Fruit fly (Drosophila melanogaster) whole organism, embryonic: Measurements from ENCODE around the gene CG18262.

Experiments used
- Abd-B ChIP-seq: fragments of 200-800 bp; sonication (Bioruptor generic); optimal IDR thresholded peaks from 2 replicates; lab custom pipeline; 2018; ENCODE audit warnings: missing biosample characterization, mild to moderate bottlenecking, missing genetic modification characterization, moderate library complexity
- CG12155 ChIP-seq: fragments of 200-800 bp; sonication (Bioruptor generic); optimal IDR thresholded peaks from 3 replicates; lab custom pipeline; 2016; ENCODE audit warnings: missing biosample characterization, missing genetic modification characterization
- CG1233 ChIP-seq: fragments of 200-800 bp; sonication (Bioruptor generic); optimal IDR thresholded peaks from 4 replicates; lab custom pipeline; 2018; ENCODE audit warnings: missing biosample characterization, mild to moderate bottlenecking, missing genetic modification characterization
- CG17186 ChIP-seq: fragments of 200-800 bp; sonication (Bioruptor generic); optimal IDR thresholded peaks from 3 replicates; lab custom pipeline; 2017; ENCODE audit warnings: missing biosample characterization, missing genetic modification reagents, missing genetic modification characterization
- CG17359 ChIP-seq: fragments of 200-800 bp; sonication (Bioruptor generic); optimal IDR thresholded peaks from 3 replicates; lab custom pipeline; 2018; ENCODE audit warnings: missing biosample characterization, mild to moderate bottlenecking, missing genetic modification characterization, moderate library complexity
- CG17612 ChIP-seq: fragments of 200-800 bp; sonication (Bioruptor generic); IDR thresholded peaks from 2 replicates; pipeline ENCODE4 v1.3.6; 2022; ENCODE audit warnings: missing biosample characterization, missing genetic modification characterization
- CG18599 ChIP-seq: fragments of 200-800 bp; sonication (Bioruptor generic); optimal IDR thresholded peaks from 3 replicates; lab custom pipeline; 2017; ENCODE audit warnings: missing biosample characterization, missing genetic modification characterization, mild to moderate bottlenecking, moderate library complexity, missing genetic modification reagents
- CG2120 ChIP-seq: fragments of 200-800 bp; sonication (Bioruptor generic); optimal IDR thresholded peaks from 3 replicates; lab custom pipeline; 2016; ENCODE audit warnings: missing biosample characterization, missing genetic modification characterization
- CG2129 ChIP-seq: fragments of 200-800 bp; sonication (Bioruptor generic); IDR thresholded peaks from 2 replicates; pipeline ENCODE4 v1.3.6; 2022; ENCODE audit warnings: missing biosample characterization, missing genetic modification characterization; ENCODE audit not compliant: partially characterized antibody
- CG30431 ChIP-seq: fragments of 200-800 bp; sonication (Bioruptor generic); optimal IDR thresholded peaks from 2 replicates; lab custom pipeline; 2017; ENCODE audit warnings: missing biosample characterization, missing genetic modification characterization
- CG32532 ChIP-seq: fragments of 200-800 bp; sonication (Bioruptor generic); IDR thresholded peaks from 2 replicates; pipeline ENCODE4 v1.3.6; 2022; ENCODE audit warnings: missing biosample characterization, missing genetic modification characterization
- CG7786 ChIP-seq: fragments of 200-800 bp; sonication (Bioruptor generic); optimal IDR thresholded peaks from 2 replicates; lab custom pipeline; 2016; ENCODE audit warnings: missing biosample characterization, missing genetic modification characterization
- CG9215 ChIP-seq: fragments of 200-800 bp; sonication (Bioruptor generic); IDR thresholded peaks from 2 replicates; pipeline ENCODE4 v1.3.6; 2022; ENCODE audit warnings: missing biosample characterization, missing genetic modification characterization
- D19B ChIP-seq: fragments of 200-800 bp; sonication (Bioruptor generic); optimal IDR thresholded peaks from 2 replicates; lab custom pipeline; 2017; ENCODE audit warnings: missing biosample characterization, mild to moderate bottlenecking, missing genetic modification characterization
- Dek ChIP-seq: fragments of 200-800 bp; sonication (Bioruptor generic); optimal IDR thresholded peaks from 3 replicates; lab custom pipeline; 2019; ENCODE audit warnings: missing biosample characterization, mild to moderate bottlenecking, missing genetic modification characterization, moderate library complexity
- Doc3 ChIP-seq: fragments of 200-800 bp; sonication (Bioruptor generic); IDR thresholded peaks from 3 replicates; pipeline ENCODE4 v1.3.6; 2022; ENCODE audit warnings: missing biosample characterization, missing genetic modification characterization; ENCODE audit not compliant: partially characterized antibody
- HHEX ChIP-seq: fragments of 200-800 bp; sonication (Bioruptor generic); optimal IDR thresholded peaks from 3 replicates; lab custom pipeline; 2017; ENCODE audit warnings: missing biosample characterization, mild to moderate bottlenecking, missing genetic modification characterization, missing genetic modification reagents
- HLH54F ChIP-seq: fragments of 200-800 bp; sonication (Bioruptor generic); optimal IDR thresholded peaks from 3 replicates; lab custom pipeline; 2016; ENCODE audit warnings: missing biosample characterization, missing genetic modification characterization
- Hsf ChIP-seq: fragments of 200-800 bp; sonication (Bioruptor generic); optimal IDR thresholded peaks from 3 replicates; lab custom pipeline; 2016; ENCODE audit warnings: missing biosample characterization, missing genetic modification characterization
- NK7.1 ChIP-seq: fragments of 200-800 bp; sonication (Bioruptor generic); optimal IDR thresholded peaks from 3 replicates; lab custom pipeline; 2016; ENCODE audit warnings: missing biosample characterization, missing genetic modification characterization
- Rx ChIP-seq: fragments of 200-800 bp; sonication (Bioruptor generic); IDR thresholded peaks from 2 replicates; pipeline ENCODE4 v1.3.6; 2022; ENCODE audit warnings: missing biosample characterization, missing genetic modification characterization
- Sin3A ChIP-seq: fragments of >200 bp; optimal IDR thresholded peaks from 2 replicates; lab custom pipeline; 2018
- Sry-β ChIP-seq: fragments of 200-800 bp; sonication (Bioruptor generic); optimal IDR thresholded peaks from 2 replicates; lab custom pipeline; 2018; ENCODE audit warnings: missing biosample characterization, mild to moderate bottlenecking, missing genetic modification characterization, moderate library complexity
- Stat92E ChIP-seq, 3 experiments: fragments of >200 bp in 2 of 3; fragments of 200-800 bp in 1 of 3; sonication (Bioruptor generic) in 1 of 3; optimal IDR thresholded peaks; 2 replicates each; lab custom pipeline; 2017 to 2019; ENCODE audit warnings: missing biosample characterization in 3 of 3, missing genetic modification characterization in 3 of 3, mild to moderate bottlenecking in 1 of 3, moderate library complexity in 1 of 3
- Taf1 ChIP-seq: fragments of 200-800 bp; sonication (Bioruptor generic); IDR thresholded peaks from 2 replicates; pipeline ENCODE4 v1.3.6; 2022; ENCODE audit warnings: missing biosample characterization, missing genetic modification characterization
- YL-1 ChIP-seq: fragments of 200-800 bp; sonication (Bioruptor generic); optimal IDR thresholded peaks from 3 replicates; lab custom pipeline; 2017; ENCODE audit warnings: missing biosample characterization, mild to moderate bottlenecking, missing genetic modification characterization
- bsh ChIP-seq, 2 experiments: fragments of 200-800 bp; sonication (Bioruptor generic); optimal IDR thresholded peaks; 2 replicates each; lab custom pipeline; 2017 to 2018; ENCODE audit warnings: mild to moderate bottlenecking in 2 of 2, missing biosample characterization in 2 of 2, missing genetic modification characterization in 2 of 2, moderate library complexity in 1 of 2
- chinmo ChIP-seq: fragments of 200-800 bp; sonication (Bioruptor generic); IDR thresholded peaks from 4 replicates; pipeline ENCODE4 v1.3.6; 2022; ENCODE audit warnings: missing biosample characterization, missing genetic modification characterization; ENCODE audit not compliant: partially characterized antibody
- crol ChIP-seq: fragments of 200-800 bp; sonication (Bioruptor generic); IDR thresholded peaks from 2 replicates; pipeline ENCODE4 v1.3.6; 2022; ENCODE audit warnings: missing biosample characterization, missing genetic modification characterization
- dmrt99B ChIP-seq: fragments of 200-800 bp; sonication (Bioruptor generic); optimal IDR thresholded peaks from 2 replicates; lab custom pipeline; 2018; ENCODE audit warnings: missing biosample characterization, mild to moderate bottlenecking, missing genetic modification characterization, moderate library complexity
- h ChIP-seq: fragments of >200 bp; optimal IDR thresholded peaks from 2 replicates; lab custom pipeline; 2017
- jigr1 ChIP-seq: fragments of 200-800 bp; sonication (Bioruptor generic); IDR thresholded peaks from 3 replicates; pipeline ENCODE4 v1.3.6; 2022; ENCODE audit warnings: missing biosample characterization, missing genetic modification characterization
- kay ChIP-seq: fragments of 200-800 bp; sonication (Bioruptor generic); optimal IDR thresholded peaks from 2 replicates; lab custom pipeline; 2016; ENCODE audit warnings: missing biosample characterization, missing genetic modification characterization
- lab ChIP-seq: fragments of 200-800 bp; sonication (Bioruptor generic); optimal IDR thresholded peaks from 3 replicates; lab custom pipeline; 2017; ENCODE audit warnings: missing biosample characterization, missing genetic modification characterization, mild to moderate bottlenecking, moderate library complexity, missing genetic modification reagents
- lilli ChIP-seq: fragments of 200-800 bp; sonication (Bioruptor generic); optimal IDR thresholded peaks from 3 replicates; lab custom pipeline; 2016; ENCODE audit warnings: missing biosample characterization, missing genetic modification characterization
- mam ChIP-seq: fragments of 200-800 bp; sonication (Bioruptor generic); optimal IDR thresholded peaks from 3 replicates; lab custom pipeline; 2016; ENCODE audit warnings: missing biosample characterization, missing genetic modification characterization
- nmo ChIP-seq: fragments of 200-800 bp; sonication (Bioruptor generic); optimal IDR thresholded peaks from 2 replicates; lab custom pipeline; 2018; ENCODE audit warnings: missing biosample characterization, mild to moderate bottlenecking, missing genetic modification characterization, moderate library complexity
- pan ChIP-seq, 4 experiments: fragments of >200 bp in 3 of 4; fragments of 200-800 bp in 1 of 4; sonication (Bioruptor generic) in 1 of 4; optimal IDR thresholded peaks in 3 of 4; IDR thresholded peaks in 1 of 4; 2 replicates each; pipeline versions ENCODE4 v1.3.6 to Lab custom; 2017 to 2022; ENCODE audit warnings: missing biosample characterization in 2 of 4, missing genetic modification characterization in 2 of 4, mixed read lengths in 1 of 4
- row ChIP-seq: fragments of 200-800 bp; sonication (Bioruptor generic); IDR thresholded peaks from 3 replicates; pipeline ENCODE4 v1.3.6; 2022; ENCODE audit warnings: missing biosample characterization, missing genetic modification characterization
- salm ChIP-seq: fragments of 200-800 bp; sonication (Bioruptor generic); optimal IDR thresholded peaks from 2 replicates; lab custom pipeline; 2018; ENCODE audit warnings: missing biosample characterization, mild to moderate bottlenecking, missing genetic modification characterization
- sens ChIP-seq: fragments of 200-800 bp; sonication (Bioruptor generic); peaks from one replicate; lab custom pipeline; 2016; ENCODE audit warnings: missing biosample characterization, missing genetic modification characterization
- sim ChIP-seq: fragments of 200-800 bp; sonication (Bioruptor generic); IDR thresholded peaks from 2 replicates; pipeline ENCODE4 v1.3.6; 2022; ENCODE audit warnings: missing biosample characterization, missing genetic modification characterization
- sr ChIP-seq: fragments of 200-800 bp; sonication (Bioruptor generic); IDR thresholded peaks from 3 replicates; pipeline ENCODE4 v1.3.6; 2022; ENCODE audit warnings: missing biosample characterization, missing genetic modification characterization
- sug ChIP-seq: fragments of 200-800 bp; optimal IDR thresholded peaks from 2 replicates; lab custom pipeline; 2019; ENCODE audit warnings: missing biosample characterization, mild to moderate bottlenecking, missing genetic modification characterization, moderate library complexity
- tgo ChIP-seq: fragments of 200-800 bp; sonication (Bioruptor generic); IDR thresholded peaks from 3 replicates; pipeline ENCODE4 v1.3.6; 2022; ENCODE audit warnings: missing biosample characterization, missing genetic modification characterization
- tup ChIP-seq: fragments of 200-800 bp; sonication (Bioruptor generic); optimal IDR thresholded peaks from 2 replicates; lab custom pipeline; 2016; ENCODE audit warnings: missing biosample characterization, mild to moderate bottlenecking, missing genetic modification characterization, moderate library complexity
- tx ChIP-seq: fragments of 200-800 bp; sonication (Bioruptor generic); optimal IDR thresholded peaks from 2 replicates; lab custom pipeline; 2016; ENCODE audit warnings: missing biosample characterization, missing genetic modification characterization
- wdn ChIP-seq: fragments of 200-800 bp; sonication (Bioruptor generic); IDR thresholded peaks from 2 replicates; pipeline ENCODE4 v1.3.6; 2022; ENCODE audit warnings: missing biosample characterization, missing genetic modification characterization
- z ChIP-seq: fragments of 200-800 bp; sonication (Bioruptor generic); IDR thresholded peaks from 3 replicates; pipeline ENCODE4 v1.3.6; 2022; ENCODE audit warnings: missing biosample characterization, missing genetic modification characterization
- zf30C ChIP-seq: fragments of 200-800 bp; sonication (Bioruptor generic); optimal IDR thresholded peaks from 3 replicates; lab custom pipeline; 2018; ENCODE audit warnings: missing biosample characterization, mild to moderate bottlenecking, missing genetic modification characterization

The CG18262 gene

DNA sequence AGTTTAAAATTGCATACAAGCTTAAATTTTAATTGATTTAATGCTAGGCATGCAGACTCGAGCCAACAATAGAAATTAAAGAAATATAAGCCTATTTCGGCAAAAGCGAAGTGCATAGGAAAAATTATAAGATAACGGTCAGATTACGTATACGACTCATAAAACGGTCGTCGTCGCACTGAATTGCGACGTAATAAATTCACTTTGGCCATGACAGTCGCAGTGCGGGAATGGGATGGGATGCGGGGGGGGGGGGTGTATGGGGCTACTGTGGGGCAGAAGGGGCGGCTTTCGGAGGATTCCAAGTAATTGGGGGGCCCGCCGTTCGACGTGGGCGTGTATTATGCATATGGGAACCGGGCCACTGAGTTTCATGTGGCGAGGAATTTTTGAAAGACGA, 41.8 kb upstream of the CG18262 start:
- no peak for TF ChIP-seq Sin3A (lab: Kevin White, UChicago)
- TF ChIP-seq crol (GFP tag; lab: Robert Waterston, UW): peak; percentile 88
- TF ChIP-seq salm: no peak
- no peak for TF ChIP-seq pan (optimal IDR thresholded peaks at IDR 0.05; lab: Kevin White, UChicago)
- peak in 1 of 2 experiments; percentile 14 for TF ChIP-seq pan (GFP tag; optimal IDR thresholded peaks at IDR 0.05 in 1 of 2, IDR thresholded peaks at IDR 0.05 in 1 of 2)
- peak; percentile 90; the same call in 2 of the 4 replicates for TF ChIP-seq chinmo
- no peak for TF ChIP-seq z
- no peak for TF ChIP-seq dmrt99B
- no peak for TF ChIP-seq CG12155 (GFP tag; lab: Kevin White, UChicago)
- TF ChIP-seq sug: peak; percentile 26
- TF ChIP-seq sr (GFP tag; lab: Robert Waterston, UW): peak; percentile 15; the same call in 1 of the 3 replicates

DNA sequence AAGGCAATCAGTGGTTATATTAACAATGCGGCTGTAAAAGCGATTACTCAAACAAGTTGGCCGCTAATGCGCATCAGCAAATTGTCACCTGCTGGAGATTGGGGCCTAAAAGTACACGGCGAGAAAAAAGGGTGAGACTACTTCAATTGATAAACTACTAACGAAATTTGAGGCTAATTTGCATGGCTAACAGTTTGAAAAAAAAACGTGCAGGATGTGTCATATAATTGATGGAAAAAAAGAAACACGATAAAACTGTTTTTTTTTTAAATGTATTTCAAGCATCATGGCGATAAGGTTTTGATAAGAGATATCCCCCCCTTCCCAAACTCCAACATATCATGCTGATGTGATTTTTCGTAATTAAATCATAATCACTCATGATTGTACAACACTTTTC, 40.0 kb upstream of the CG18262 start:
- TF ChIP-seq D19B (GFP tag; lab: Kevin White, UChicago) (peak; percentile 37), CG17359 (tag; lab: Kevin White, UChicago) (peak; percentile 6), row (GFP tag; lab: Robert Waterston, UW) (peak; percentile 66), Doc3 (GFP tag; lab: Robert Waterston, UW) (no peak), CG2120 (GFP tag; lab: Kevin White, UChicago) (peak; percentile 55), CG17186 (no peak), Dek (tag; lab: Kevin White, UChicago) (peak; percentile 26), CG2129 (GFP tag; lab: Robert Waterston, UW) (no peak), h (no peak), nmo (GFP tag; lab: Kevin White, UChicago) (peak; percentile 4), NK7.1 (GFP tag; lab: Kevin White, UChicago) (peak; percentile 11), Rx (no peak), zf30C (GFP tag; lab: Kevin White, UChicago) (no peak), HLH54F (GFP tag; lab: Kevin White, UChicago) (no peak), tx (GFP tag; lab: Kevin White, UChicago) (no peak), jigr1 (GFP tag; lab: Robert Waterston, UW) (0 out of 3 replicates have a peak, but pooled peaks have one; percentile 16), Hsf (GFP tag; lab: Kevin White, UChicago) (peak; percentile 1), sim (GFP tag; lab: Robert Waterston, UW) (no peak), wdn (GFP tag; lab: Robert Waterston, UW) (0 out of 2 replicates have a peak, but pooled peaks have one; percentile 22), bsh (GFP tag; optimal IDR thresholded peaks at IDR 0.05; lab: Kevin White, UChicago) (no peak), Abd-B (GFP tag; lab: Kevin White, UChicago) (peak; percentile 42), kay (GFP tag; lab: Kevin White, UChicago) (no peak), lab (GFP tag; lab: Kevin White, UChicago) (peak; percentile 69), CG17612 (GFP tag; lab: Robert Waterston, UW) (no peak), Sry-β (GFP tag; lab: Kevin White, UChicago) (no peak), HHEX (GFP tag; lab: Kevin White, UChicago) (peak; percentile 44), CG18599 (GFP tag; lab: Kevin White, UChicago) (peak; percentile 59), CG32532 (peak; percentile 64; the same call in 1 of the 2 replicates), tgo (GFP tag; lab: Robert Waterston, UW) (peak; percentile 38; the same call in 1 of the 3 replicates), dmrt99B (peak; percentile 31), CG1233 (GFP tag; lab: Kevin White, UChicago) (no peak), CG30431 (GFP tag; lab: Kevin White, UChicago) (no peak), YL-1 (GFP tag; lab: Kevin White, UChicago) (no peak), CG7786 (GFP tag; lab: Kevin White, UChicago) (peak; percentile 4), mam (peak; percentile 41), Taf1 (0 out of 2 replicates have a peak, but pooled peaks have one; percentile 25), Stat92E (GFP tag; optimal IDR thresholded peaks at IDR 0.05; lab: Kevin White, UChicago) (no peak), CG9215 (0 out of 2 replicates have a peak, but pooled peaks have one; percentile 15), sens (peak; percentile 47), tup (GFP tag; lab: Kevin White, UChicago) (no peak), lilli (GFP tag; lab: Kevin White, UChicago) (peak; percentile 51)
